Worm (Caenorhabditis elegans) whole organism, late embryonic: ENCODE data around the gene tbb-4.

Source experiments
- C08G9.2 ChIP-seq: sonication (generic microtip); optimal IDR thresholded peaks from 2 replicates; lab custom pipeline; 2016; ENCODE audit warnings: mild to moderate bottlenecking, missing genetic modification characterization, moderate library complexity, missing compliant biosample characterization
- T23F11.4 ChIP-seq: fragments of 200-800 bp; sonication (Bioruptor generic); optimal IDR thresholded peaks from 2 replicates; lab custom pipeline; 2018; ENCODE audit warnings: mild to moderate bottlenecking, missing genetic modification characterization, missing compliant biosample characterization
- ama-1 ChIP-seq: fragments of 150-350 bp; optimal IDR thresholded peaks from 2 replicates; lab custom pipeline; 2014
- ceh-14 ChIP-seq: sonication (generic microtip); optimal IDR thresholded peaks from 2 replicates; lab custom pipeline; 2016; ENCODE audit warnings: missing genotype, missing genetic modification characterization, missing compliant biosample characterization
- ceh-18 ChIP-seq: sonication (generic microtip); optimal IDR thresholded peaks from 2 replicates; lab custom pipeline; 2016; ENCODE audit warnings: missing genetic modification characterization, missing compliant biosample characterization
- ceh-2 ChIP-seq: sonication (generic microtip); optimal IDR thresholded peaks from 2 replicates; lab custom pipeline; 2016; ENCODE audit warnings: missing genotype, missing genetic modification characterization, missing compliant biosample characterization
- ceh-31 ChIP-seq: sonication (generic microtip); optimal IDR thresholded peaks from 2 replicates; lab custom pipeline; 2016; ENCODE audit warnings: missing genetic modification characterization, missing compliant biosample characterization
- ceh-34 ChIP-seq: sonication (generic microtip); optimal IDR thresholded peaks from 2 replicates; lab custom pipeline; 2016; ENCODE audit warnings: mild to moderate bottlenecking, missing genetic modification characterization, missing compliant biosample characterization
- ceh-45 ChIP-seq: fragments of 200-800 bp; sonication (Bioruptor generic); IDR thresholded peaks from 2 replicates; pipeline ENCODE4 v1.3.6; 2022; ENCODE audit warnings: missing genetic modification reagents, missing genetic modification characterization, missing compliant biosample characterization
- ceh-48 ChIP-seq: sonication (generic microtip); optimal IDR thresholded peaks from 2 replicates; lab custom pipeline; 2016; ENCODE audit warnings: missing genetic modification characterization, inconsistent platforms, missing compliant biosample characterization
- ceh-6 ChIP-seq: fragments of 200-800 bp; sonication (Bioruptor generic); optimal IDR thresholded peaks from 2 replicates; lab custom pipeline; 2018; ENCODE audit warnings: mild to moderate bottlenecking, missing genetic modification characterization, missing compliant biosample characterization
- che-1 ChIP-seq: sonication (generic microtip); optimal IDR thresholded peaks from 2 replicates; lab custom pipeline; 2016; ENCODE audit warnings: mild to moderate bottlenecking, missing genetic modification characterization, missing compliant biosample characterization
- dmd-4 ChIP-seq: sonication (generic microtip); optimal IDR thresholded peaks from 2 replicates; lab custom pipeline; 2016; ENCODE audit warnings: borderline replicate concordance, missing genetic modification characterization, missing compliant biosample characterization
- dve-1 ChIP-seq: sonication (generic microtip); optimal IDR thresholded peaks from 2 replicates; lab custom pipeline; 2017; ENCODE audit warnings: antibody characterized with exemption, mild to moderate bottlenecking, missing genetic modification characterization, missing compliant biosample characterization
- elt-2 ChIP-seq: sonication (generic microtip); optimal IDR thresholded peaks from 2 replicates; lab custom pipeline; 2016; ENCODE audit warnings: missing genetic modification reagents, missing genetic modification characterization, missing compliant biosample characterization
- ets-4 ChIP-seq: sonication (generic microtip); optimal IDR thresholded peaks from 2 replicates; lab custom pipeline; 2016; ENCODE audit warnings: missing genetic modification characterization, missing compliant biosample characterization
- eyg-1 ChIP-seq: sonication (generic microtip); optimal IDR thresholded peaks from 2 replicates; lab custom pipeline; 2016; ENCODE audit warnings: missing genotype, missing genetic modification characterization, missing compliant biosample characterization
- fkh-10 ChIP-seq: fragments of 150-350 bp; optimal IDR thresholded peaks from 2 replicates; lab custom pipeline; 2014; ENCODE audit warnings: missing biosample characterization, missing genetic modification reagents, missing genetic modification characterization
- hlh-15 ChIP-seq: sonication (generic microtip); optimal IDR thresholded peaks from 2 replicates; lab custom pipeline; 2016; ENCODE audit warnings: missing genetic modification characterization, missing compliant biosample characterization
- lim-6 ChIP-seq: sonication (generic microtip); optimal IDR thresholded peaks from 2 replicates; lab custom pipeline; 2016; ENCODE audit warnings: missing genetic modification characterization, missing compliant biosample characterization
- madf-2 ChIP-seq: sonication (generic microtip); optimal IDR thresholded peaks from 2 replicates; lab custom pipeline; 2017; ENCODE audit warnings: missing genetic modification characterization, missing compliant biosample characterization
- mec-3 ChIP-seq: sonication (generic microtip); optimal IDR thresholded peaks from 2 replicates; lab custom pipeline; 2016; ENCODE audit warnings: borderline replicate concordance, missing genetic modification characterization, missing compliant biosample characterization
- nfya-1 ChIP-seq: sonication (generic microtip); optimal IDR thresholded peaks from 2 replicates; lab custom pipeline; 2017; ENCODE audit warnings: missing genetic modification characterization, mild to moderate bottlenecking, missing compliant biosample characterization, antibody characterized with exemption, moderate library complexity
- nhr-232 ChIP-seq: sonication (generic microtip); optimal IDR thresholded peaks from 2 replicates; lab custom pipeline; 2016; ENCODE audit warnings: missing genetic modification characterization, missing compliant biosample characterization
- odd-2 ChIP-seq: sonication (generic microtip); optimal IDR thresholded peaks from 2 replicates; lab custom pipeline; 2017; ENCODE audit warnings: antibody characterized with exemption, mild to moderate bottlenecking, missing genetic modification characterization, missing compliant biosample characterization
- pax-1 ChIP-seq: fragments of 150-350 bp; optimal IDR thresholded peaks from 2 replicates; lab custom pipeline; 2014; ENCODE audit warnings: missing biosample characterization, missing genetic modification characterization
- pha-2 ChIP-seq: sonication (generic microtip); optimal IDR thresholded peaks from 2 replicates; lab custom pipeline; 2017; ENCODE audit warnings: mild to moderate bottlenecking, missing genetic modification characterization, missing compliant biosample characterization
- pqm-1 ChIP-seq: sonication (generic microtip); optimal IDR thresholded peaks from 2 replicates; lab custom pipeline; 2016; ENCODE audit warnings: missing genetic modification characterization, missing compliant biosample characterization
- ref-2 ChIP-seq: sonication (generic microtip); optimal IDR thresholded peaks from 2 replicates; lab custom pipeline; 2016; ENCODE audit warnings: missing genetic modification characterization, missing compliant biosample characterization
- rnt-1 ChIP-seq: sonication (generic microtip); optimal IDR thresholded peaks from 2 replicates; lab custom pipeline; 2016; ENCODE audit warnings: missing genetic modification characterization, missing compliant biosample characterization
- sdc-2 ChIP-seq: sonication (generic microtip); optimal IDR thresholded peaks from 2 replicates; lab custom pipeline; 2016; ENCODE audit warnings: missing genotype, missing genetic modification characterization, missing compliant biosample characterization
- sox-2 ChIP-seq: fragments of 200-800 bp; sonication (Bioruptor generic); IDR thresholded peaks from 2 replicates; pipeline ENCODE4 v1.3.6; 2022; ENCODE audit warnings: missing genetic modification reagents, missing genetic modification characterization, missing compliant biosample characterization
- syd-9 ChIP-seq: sonication (generic microtip); optimal IDR thresholded peaks from 2 replicates; lab custom pipeline; 2016; ENCODE audit warnings: mild to moderate bottlenecking, missing genetic modification characterization, moderate library complexity, missing compliant biosample characterization
- tbx-2 ChIP-seq: sonication (generic microtip); optimal IDR thresholded peaks from 2 replicates; lab custom pipeline; 2016; ENCODE audit warnings: missing genetic modification characterization, missing compliant biosample characterization
- tbx-7 ChIP-seq: sonication (generic microtip); optimal IDR thresholded peaks from 2 replicates; lab custom pipeline; 2016; ENCODE audit warnings: missing genotype, missing genetic modification characterization, missing compliant biosample characterization
- unc-3 ChIP-seq, 2 experiments: fragments of 200-800 bp in 1 of 2; sonication (Bioruptor generic) in 1 of 2; sonication (generic microtip) in 1 of 2; conservative IDR thresholded peaks in 1 of 2; optimal IDR thresholded peaks in 1 of 2; 2 replicates each; pipeline versions ENCODE4 v1.3.6 to Lab custom; 2016 to 2022; ENCODE audit warnings: missing compliant biosample characterization in 2 of 2, missing genetic modification characterization in 2 of 2, missing genetic modification reagents in 1 of 2
- unc-42 ChIP-seq: sonication (generic microtip); optimal IDR thresholded peaks from 2 replicates; lab custom pipeline; 2016; ENCODE audit warnings: missing genotype, missing genetic modification characterization, missing compliant biosample characterization
- unc-86 ChIP-seq: sonication (generic microtip); optimal IDR thresholded peaks from 2 replicates; lab custom pipeline; 2016; ENCODE audit warnings: missing genetic modification characterization, missing compliant biosample characterization
- zip-5 ChIP-seq: sonication (generic microtip); optimal IDR thresholded peaks from 2 replicates; lab custom pipeline; 2016; ENCODE audit warnings: missing genetic modification characterization, missing compliant biosample characterization

tbb-4 gene

ce11 chrX:9452483-9453198 lies 15.9 kb upstream of the tbb-4 start, which contains the start of gene ZK899.3:
ZK899.3 (plus strand) TSS chrX:9453148.
- TF ChIP-seq elt-2 (tag; lab: Kevin White, UChicago) (peak; percentile 63), tbx-7 (no peak)

- TF ChIP-seq pax-1 (tag; lab: Kevin White, UChicago): no peak
- TF ChIP-seq rnt-1: no peak
- TF ChIP-seq dve-1 (tag; lab: Kevin White, UChicago): no peak
- no peak for TF ChIP-seq elt-2 (tag; lab: Kevin White, UChicago)
- TF ChIP-seq ceh-18 (tag; lab: Kevin White, UChicago): no peak
- TF ChIP-seq che-1: no peak
- TF ChIP-seq pqm-1: no peak
- TF ChIP-seq ceh-2 (tag; lab: Kevin White, UChicago): no peak
- TF ChIP-seq nhr-232 (tag; lab: Kevin White, UChicago): no peak
- no peak for TF ChIP-seq ceh-48 (tag; lab: Kevin White, UChicago)
- TF ChIP-seq ceh-34 (tag; lab: Kevin White, UChicago): no peak
Observed at ce11 chrX:9451944-9452453, 15.3 kb upstream of the tbb-4 start, which contains the start of gene ZK899.2. ZK899.2 (minus strand) TSS chrX:9451994.

- TF ChIP-seq sdc-2: no peak
- TF ChIP-seq ceh-45: no peak
- no peak for TF ChIP-seq mec-3 (tag; lab: Kevin White, UChicago)
- no peak for TF ChIP-seq rnt-1
- no peak for TF ChIP-seq hlh-15 (tag; lab: Kevin White, UChicago)
- TF ChIP-seq ceh-6 (GFP tag; lab: Kevin White, UChicago): no peak
- TF ChIP-seq dmd-4 (tag; lab: Kevin White, UChicago): no peak
- TF ChIP-seq pqm-1: no peak
Observed at ce11 chrX:9449330-9449729, 12.6 kb upstream of the tbb-4 start, which contains the start of gene ZK899.7. ZK899.7 (minus strand) TSS chrX:9449430.

ce11 chrX:9446177-9446694 lies 9.5 kb upstream of the tbb-4 start, which contains the start of gene ZK899.1:
ZK899.1 (plus strand) TSS chrX:9446644.
- TF ChIP-seq elt-2 (tag; lab: Kevin White, UChicago): peak; percentile 49
- TF ChIP-seq rnt-1: no peak

- TF ChIP-seq syd-9 (tag; lab: Kevin White, UChicago): no peak
- TF ChIP-seq unc-42 (tag; lab: Kevin White, UChicago): peak; percentile 57
- TF ChIP-seq, all 69 proteins: peak for 1
Observed at ce11 chrX:9443871-9444270, 7.2 kb upstream of the tbb-4 start.

- TF ChIP-seq ceh-31 (tag; lab: Kevin White, UChicago): peak; percentile 63
- no peak for TF ChIP-seq sox-2 (GFP tag; lab: Robert Waterston, UW)
- no peak for TF ChIP-seq zip-5 (tag; lab: Kevin White, UChicago)
- TF ChIP-seq T23F11.4 (GFP tag; lab: Kevin White, UChicago): no peak
- TF ChIP-seq ceh-14: peak; percentile 2
- TF ChIP-seq unc-42 (tag; lab: Kevin White, UChicago): peak; percentile 42
- peak; percentile 21 for TF ChIP-seq ref-2 (tag; lab: Kevin White, UChicago)
- TF ChIP-seq lim-6 (tag; lab: Kevin White, UChicago): no peak
- no peak for TF ChIP-seq odd-2 (tag; lab: Kevin White, UChicago)
- TF ChIP-seq tbx-2 (tag; lab: Kevin White, UChicago): peak; percentile 29
- no peak for TF ChIP-seq ceh-48 (tag; lab: Kevin White, UChicago)
- peak; percentile 67 for TF ChIP-seq sdc-2
- no peak for TF ChIP-seq fkh-10 (GFP tag; lab: Kevin White, UChicago)
- no peak for TF ChIP-seq nfya-1 (tag; lab: Kevin White, UChicago)
- TF ChIP-seq pqm-1: no peak
- no peak for TF ChIP-seq madf-2
- no peak for TF ChIP-seq unc-86 (tag; lab: Kevin White, UChicago)
- no peak for TF ChIP-seq nhr-232 (tag; lab: Kevin White, UChicago)
- TF ChIP-seq ama-1 (lab: Kevin White, UChicago): no peak
- peak; percentile 7 for TF ChIP-seq ceh-34 (tag; lab: Kevin White, UChicago)
- no peak for TF ChIP-seq unc-3 (GFP tag; conservative IDR thresholded peaks at IDR 0.05; lab: Robert Waterston, UW)
- TF ChIP-seq unc-3 (tag; optimal IDR thresholded peaks at IDR 0.05; lab: Kevin White, UChicago): no peak
- TF ChIP-seq elt-2 (tag; lab: Kevin White, UChicago): peak; percentile 30
- TF ChIP-seq ets-4 (tag; lab: Kevin White, UChicago): no peak
- no peak for TF ChIP-seq eyg-1 (tag; lab: Kevin White, UChicago)
- TF ChIP-seq rnt-1: no peak
- no peak for TF ChIP-seq dve-1 (tag; lab: Kevin White, UChicago)
- peak; percentile 47 for TF ChIP-seq C08G9.2 (tag; lab: Kevin White, UChicago)
- no peak for TF ChIP-seq pha-2 (tag; lab: Kevin White, UChicago)
Observed at ce11 chrX:9441512-9441911, 4.8 kb upstream of the tbb-4 start, which contains the start of gene memb-1. memb-1 (minus strand) TSS chrX:9441571.
